Fruit fly (Drosophila melanogaster) whole organism, embryonic: ENCODE data around the gene CG6790.

ENCODE experiments used
- Aef1 ChIP-seq: fragments of 200-800 bp; sonication (Bioruptor generic); IDR thresholded peaks from 3 replicates; pipeline ENCODE4 v1.3.6; 2022; ENCODE audit warnings: missing biosample characterization, missing genetic modification characterization
- Blimp-1 ChIP-seq: fragments of 200-800 bp; sonication (Bioruptor generic); optimal IDR thresholded peaks from 3 replicates; lab custom pipeline; 2018; ENCODE audit warnings: missing biosample characterization, missing genetic modification characterization, mild to moderate bottlenecking, moderate library complexity, missing genetic modification reagents
- C15 ChIP-seq: fragments of 200-800 bp; sonication (Bioruptor generic); IDR thresholded peaks from 3 replicates; pipeline ENCODE4 v1.3.6; 2022; ENCODE audit warnings: missing biosample characterization, missing genetic modification characterization
- CG10543 ChIP-seq: fragments of 200-800 bp; sonication (Bioruptor generic); optimal IDR thresholded peaks from 3 replicates; lab custom pipeline; 2017; ENCODE audit warnings: missing biosample characterization, mild to moderate bottlenecking, missing genetic modification characterization, moderate library complexity
- CG10959 ChIP-seq: fragments of 200-800 bp; sonication (Bioruptor generic); IDR thresholded peaks from 2 replicates; pipeline ENCODE4 v1.3.6; 2022; ENCODE audit warnings: missing biosample characterization, missing genetic modification characterization
- CG11085 ChIP-seq: fragments of 200-800 bp; sonication (Bioruptor generic); IDR thresholded peaks from 2 replicates; pipeline ENCODE4 v1.3.6; 2022; ENCODE audit warnings: missing biosample characterization, missing genetic modification characterization
- CG12104 ChIP-seq: fragments of 200-800 bp; sonication (Bioruptor generic); optimal IDR thresholded peaks from 3 replicates; lab custom pipeline; 2016; ENCODE audit warnings: missing biosample characterization, missing genetic modification characterization
- CG17385 ChIP-seq: fragments of 200-800 bp; sonication (Bioruptor generic); optimal IDR thresholded peaks from 3 replicates; lab custom pipeline; 2018; ENCODE audit warnings: missing biosample characterization, mild to moderate bottlenecking, missing genetic modification characterization
- CG17612 ChIP-seq: fragments of 200-800 bp; sonication (Bioruptor generic); IDR thresholded peaks from 2 replicates; pipeline ENCODE4 v1.3.6; 2022; ENCODE audit warnings: missing biosample characterization, missing genetic modification characterization
- CG2129 ChIP-seq: fragments of 200-800 bp; sonication (Bioruptor generic); IDR thresholded peaks from 2 replicates; pipeline ENCODE4 v1.3.6; 2022; ENCODE audit warnings: missing biosample characterization, missing genetic modification characterization; ENCODE audit not compliant: partially characterized antibody
- CG32767 ChIP-seq: fragments of 200-800 bp; sonication (Bioruptor generic); IDR thresholded peaks from 2 replicates; pipeline ENCODE4 v1.3.6; 2022; ENCODE audit warnings: missing biosample characterization, missing genetic modification characterization
- CG33213 ChIP-seq: fragments of 200-800 bp; sonication (Bioruptor generic); optimal IDR thresholded peaks from 3 replicates; lab custom pipeline; 2016; ENCODE audit warnings: missing biosample characterization, missing genetic modification characterization
- CG33557 ChIP-seq: fragments of 200-800 bp; sonication (Bioruptor generic); optimal IDR thresholded peaks from 2 replicates; lab custom pipeline; 2019; ENCODE audit warnings: missing biosample characterization, mild to moderate bottlenecking, missing genetic modification characterization, moderate library complexity
- CG4282 ChIP-seq: fragments of 200-800 bp; sonication (Bioruptor generic); optimal IDR thresholded peaks from 2 replicates; lab custom pipeline; 2016; ENCODE audit warnings: missing biosample characterization, missing genetic modification characterization
- CG4707 ChIP-seq: fragments of 200-800 bp; sonication (Bioruptor generic); optimal IDR thresholded peaks from 2 replicates; lab custom pipeline; 2018; ENCODE audit warnings: missing biosample characterization, mild to moderate bottlenecking, missing genetic modification characterization, moderate library complexity
- CG4730 ChIP-seq: fragments of 200-800 bp; sonication (Bioruptor generic); IDR thresholded peaks from 2 replicates; pipeline ENCODE4 v1.3.6; 2022; ENCODE audit warnings: missing biosample characterization, missing genetic modification characterization
- CG5245 ChIP-seq: fragments of 200-800 bp; sonication (Bioruptor generic); optimal IDR thresholded peaks from 3 replicates; lab custom pipeline; 2016; ENCODE audit warnings: missing biosample characterization, missing genetic modification characterization
- Dfd ChIP-seq, 2 experiments: fragments of >200 bp; optimal IDR thresholded peaks; 2 replicates each; lab custom pipeline; 2017; ENCODE audit warnings: missing biosample characterization in 2 of 2, missing genetic modification characterization in 2 of 2
- Drgx ChIP-seq: fragments of 200-800 bp; sonication (Bioruptor generic); IDR thresholded peaks from 2 replicates; pipeline ENCODE4 v1.3.6; 2022; ENCODE audit warnings: missing biosample characterization, missing genetic modification characterization
- HLH4C ChIP-seq: fragments of 200-800 bp; sonication (Bioruptor generic); IDR thresholded peaks from 3 replicates; pipeline ENCODE4 v1.3.6; 2022; ENCODE audit warnings: missing biosample characterization, missing genetic modification characterization; ENCODE audit not compliant: partially characterized antibody
- HLHmδ ChIP-seq: fragments of 200-800 bp; sonication (Bioruptor generic); optimal IDR thresholded peaks from 2 replicates; lab custom pipeline; 2018; ENCODE audit warnings: missing biosample characterization, mild to moderate bottlenecking, missing genetic modification characterization, moderate library complexity
- Hey ChIP-seq: fragments of 200-800 bp; sonication (Bioruptor generic); optimal IDR thresholded peaks from 3 replicates; lab custom pipeline; 2018; ENCODE audit warnings: missing biosample characterization, mild to moderate bottlenecking, missing genetic modification characterization
- HmgD ChIP-seq: fragments of 200-800 bp; sonication (Bioruptor generic); optimal IDR thresholded peaks from 3 replicates; lab custom pipeline; 2016; ENCODE audit warnings: missing biosample characterization, missing genetic modification characterization
- Hr39 ChIP-seq: fragments of >200 bp; optimal IDR thresholded peaks from 2 replicates; lab custom pipeline; 2017
- Hr51 ChIP-seq, 2 experiments: fragments of 200-800 bp; sonication (Bioruptor generic); optimal IDR thresholded peaks; 2 replicates in 1 of 2; 3 replicates in 1 of 2; lab custom pipeline; 2016 to 2018; ENCODE audit warnings: missing biosample characterization in 2 of 2, missing genetic modification characterization in 2 of 2, mild to moderate bottlenecking in 1 of 2, moderate library complexity in 1 of 2
- Kr ChIP-seq: fragments of 200-800 bp; sonication (Bioruptor generic); optimal IDR thresholded peaks from 2 replicates; lab custom pipeline; 2017; ENCODE audit warnings: missing biosample characterization, mild to moderate bottlenecking, missing genetic modification characterization
- TFAM ChIP-seq: fragments of 200-800 bp; sonication (Bioruptor generic); optimal IDR thresholded peaks from 2 replicates; lab custom pipeline; 2017; ENCODE audit warnings: missing biosample characterization, missing genetic modification characterization, inconsistent platforms
- ab ChIP-seq: fragments of 200-800 bp; sonication (Bioruptor generic); optimal IDR thresholded peaks from 2 replicates; lab custom pipeline; 2016; ENCODE audit warnings: missing biosample characterization, missing genetic modification characterization
- ap ChIP-seq: fragments of 200-800 bp; sonication (Bioruptor generic); IDR thresholded peaks from 2 replicates; pipeline ENCODE4 v1.3.6; 2022; ENCODE audit warnings: missing biosample characterization, missing genetic modification characterization
- bbx ChIP-seq: fragments of 200-800 bp; sonication (Bioruptor generic); IDR thresholded peaks from 2 replicates; pipeline ENCODE4 v1.3.6; 2022; ENCODE audit warnings: missing biosample characterization, missing genetic modification characterization; ENCODE audit not compliant: partially characterized antibody
- cato ChIP-seq: fragments of 200-800 bp; sonication (Bioruptor generic); optimal IDR thresholded peaks from 2 replicates; lab custom pipeline; 2016; ENCODE audit warnings: missing biosample characterization, missing genetic modification characterization, borderline replicate concordance
- cg ChIP-seq: fragments of 200-800 bp; sonication (Bioruptor generic); optimal IDR thresholded peaks from 3 replicates; lab custom pipeline; 2019; ENCODE audit warnings: missing biosample characterization, mild to moderate bottlenecking, missing genetic modification characterization, moderate library complexity
- crp ChIP-seq, 2 experiments: fragments of 200-800 bp; sonication (Bioruptor generic); optimal IDR thresholded peaks; 2 replicates in 1 of 2; 3 replicates in 1 of 2; lab custom pipeline; 2017; ENCODE audit warnings: missing biosample characterization in 2 of 2, missing genetic modification characterization in 2 of 2, mild to moderate bottlenecking in 1 of 2, moderate library complexity in 1 of 2
- eve ChIP-seq, 2 experiments: fragments of >200 bp; optimal IDR thresholded peaks; 2 replicates each; lab custom pipeline; 2017; ENCODE audit warnings: missing biosample characterization in 2 of 2, missing genetic modification characterization in 2 of 2
- eyg ChIP-seq: fragments of 200-800 bp; sonication (Bioruptor generic); optimal IDR thresholded peaks from 3 replicates; lab custom pipeline; 2016; ENCODE audit warnings: missing biosample characterization, missing genetic modification characterization
- gem ChIP-seq: fragments of 200-800 bp; sonication (Bioruptor generic); optimal IDR thresholded peaks from 2 replicates; lab custom pipeline; 2019; ENCODE audit warnings: missing biosample characterization, mild to moderate bottlenecking, missing genetic modification characterization, moderate library complexity
- grau ChIP-seq: fragments of 200-800 bp; optimal IDR thresholded peaks from 3 replicates; lab custom pipeline; 2019; ENCODE audit warnings: missing biosample characterization, mild to moderate bottlenecking, missing genetic modification characterization, moderate library complexity
- ken ChIP-seq: fragments of 200-800 bp; sonication (Bioruptor generic); IDR thresholded peaks from 3 replicates; pipeline ENCODE4 v1.3.6; 2022; ENCODE audit warnings: missing biosample characterization, missing genetic modification characterization
- mirr ChIP-seq: fragments of 200-800 bp; sonication (Bioruptor generic); optimal IDR thresholded peaks from 3 replicates; lab custom pipeline; 2018; ENCODE audit warnings: missing biosample characterization, mild to moderate bottlenecking, missing genetic modification characterization
- psq ChIP-seq: fragments of 200-800 bp; sonication (Bioruptor generic); optimal IDR thresholded peaks from 2 replicates; lab custom pipeline; 2017; ENCODE audit warnings: missing biosample characterization, missing genetic modification characterization
- rib ChIP-seq: fragments of 200-800 bp; sonication (Bioruptor generic); IDR thresholded peaks from 2 replicates; pipeline ENCODE4 v1.3.6; 2022; ENCODE audit warnings: missing biosample characterization, missing genetic modification characterization
- run ChIP-seq: fragments of 200-800 bp; sonication (Bioruptor generic); optimal IDR thresholded peaks from 3 replicates; lab custom pipeline; 2018; ENCODE audit warnings: missing biosample characterization, mild to moderate bottlenecking, missing genetic modification characterization
- sr ChIP-seq: fragments of 200-800 bp; sonication (Bioruptor generic); IDR thresholded peaks from 3 replicates; pipeline ENCODE4 v1.3.6; 2022; ENCODE audit warnings: missing biosample characterization, missing genetic modification characterization
- unc-4 ChIP-seq: fragments of 200-800 bp; sonication (Bioruptor generic); IDR thresholded peaks from 2 replicates; pipeline ENCODE4 v1.3.6; 2022; ENCODE audit warnings: missing biosample characterization, missing genetic modification characterization; ENCODE audit not compliant: partially characterized antibody
- vnd ChIP-seq: fragments of 200-800 bp; sonication (Bioruptor generic); IDR thresholded peaks from 3 replicates; pipeline ENCODE4 v1.3.6; 2022; ENCODE audit warnings: missing biosample characterization, missing genetic modification characterization; ENCODE audit not compliant: partially characterized antibody
- vvl ChIP-seq: fragments of 200-800 bp; sonication (Bioruptor generic); IDR thresholded peaks from 2 replicates; pipeline ENCODE4 v1.3.6; 2022; ENCODE audit warnings: missing biosample characterization, missing genetic modification characterization
- zen2 ChIP-seq: fragments of 200-800 bp; sonication (Bioruptor generic); IDR thresholded peaks from 3 replicates; pipeline ENCODE4 v1.3.6; 2022; ENCODE audit warnings: missing biosample characterization, missing genetic modification characterization; ENCODE audit not compliant: partially characterized antibody
- zf30C ChIP-seq: fragments of 200-800 bp; sonication (Bioruptor generic); optimal IDR thresholded peaks from 3 replicates; lab custom pipeline; 2018; ENCODE audit warnings: missing biosample characterization, mild to moderate bottlenecking, missing genetic modification characterization
- zfh1 ChIP-seq: fragments of 200-800 bp; sonication (Bioruptor generic); IDR thresholded peaks from 3 replicates; pipeline ENCODE4 v1.3.6; 2022; ENCODE audit warnings: missing biosample characterization, missing genetic modification characterization

CG6790 gene

dm6 chr3R:11604654-11605436 lies 26.3 kb upstream of the CG6790 start (continued):
- TF ChIP-seq HmgD (GFP tag; lab: Kevin White, UChicago) = no peak
- no peak for TF ChIP-seq cato (GFP tag; lab: Kevin White, UChicago)
- no peak for TF ChIP-seq CG17612 (GFP tag; lab: Robert Waterston, UW)
- TF ChIP-seq vnd (GFP tag; lab: Robert Waterston, UW) = no peak
- no peak for TF ChIP-seq CG4707 (GFP tag; lab: Kevin White, UChicago)
- TF ChIP-seq ab = no peak
- TF ChIP-seq CG4282 (GFP tag; lab: Kevin White, UChicago) = no peak
- TF ChIP-seq Dfd (GFP tag; optimal IDR thresholded peaks at IDR 0.05; lab: Kevin White, UChicago) = no peak
- TF ChIP-seq Hr51 (GFP tag; optimal IDR thresholded peaks at IDR 0.05; lab: Kevin White, UChicago) = no peak
- no peak for TF ChIP-seq CG11085 (GFP tag; lab: Robert Waterston, UW)
- TF ChIP-seq zen2 (GFP tag; lab: Robert Waterston, UW) = peak; percentile 90; the same call in 2 of the 3 replicates
- TF ChIP-seq CG12104 (GFP tag; lab: Kevin White, UChicago) = no peak
- TF ChIP-seq HLH4C = no peak
- no peak for TF ChIP-seq eyg
- TF ChIP-seq CG5245 (GFP tag; lab: Kevin White, UChicago) = no peak
- no peak for TF ChIP-seq gem (tag; lab: Kevin White, UChicago)
- no peak for TF ChIP-seq CG10959 (GFP tag; lab: Robert Waterston, UW)
- no peak for TF ChIP-seq TFAM
- peak; percentile 59; the same call in 1 of the 2 replicates for TF ChIP-seq Drgx (GFP tag; lab: Robert Waterston, UW)
- peak; percentile 62 for TF ChIP-seq CG17385 (GFP tag; lab: Kevin White, UChicago)
- no peak for TF ChIP-seq Hr39
- TF ChIP-seq zfh1 = no peak
- no peak for TF ChIP-seq ap (GFP tag; lab: Robert Waterston, UW)
- TF ChIP-seq bbx = no peak; the same call in 1 of the 2 replicates
- no peak for TF ChIP-seq C15 (GFP tag; lab: Robert Waterston, UW)
- no peak for TF ChIP-seq Kr (GFP tag; lab: Kevin White, UChicago)
- no peak for TF ChIP-seq CG33557
- no peak for TF ChIP-seq CG2129
- TF ChIP-seq mirr (GFP tag; lab: Kevin White, UChicago) = no peak
- TF ChIP-seq run (tag; lab: Kevin White, UChicago) = no peak
- TF ChIP-seq CG10543 (GFP tag; lab: Kevin White, UChicago) = no peak
- no peak for TF ChIP-seq ken (GFP tag; lab: Robert Waterston, UW)
- peak in 1 of 2 experiments; percentile 52 for TF ChIP-seq eve (GFP tag; optimal IDR thresholded peaks at IDR 0.05; lab: Kevin White, UChicago)
- no peak for TF ChIP-seq CG4730 (GFP tag; lab: Robert Waterston, UW)
- no peak for TF ChIP-seq rib (GFP tag; lab: Robert Waterston, UW)
- peak; percentile 60; the same call in 1 of the 2 replicates for TF ChIP-seq vvl (GFP tag; lab: Robert Waterston, UW)
- no peak for TF ChIP-seq CG32767 (GFP tag; lab: Robert Waterston, UW)
- peak; percentile 37 for TF ChIP-seq HLHmδ (GFP tag; lab: Kevin White, UChicago)
- no peak for TF ChIP-seq sr (GFP tag; lab: Robert Waterston, UW)
- TF ChIP-seq cg (GFP tag; lab: Kevin White, UChicago) = no peak
- TF ChIP-seq grau = no peak
- TF ChIP-seq Aef1 (GFP tag; lab: Robert Waterston, UW) = peak; percentile 33; the same call in 1 of the 3 replicates
- no peak for TF ChIP-seq Hey (tag; lab: Kevin White, UChicago)
- TF ChIP-seq unc-4 (GFP tag; lab: Robert Waterston, UW) = peak; percentile 59
- TF ChIP-seq zf30C = no peak
- TF ChIP-seq crp (GFP tag; optimal IDR thresholded peaks at IDR 0.05; lab: Kevin White, UChicago) = peak in 1 of 2 experiments; percentile 53
- no peak for TF ChIP-seq CG33213 (GFP tag; lab: Kevin White, UChicago)
- TF ChIP-seq Blimp-1 (GFP tag; lab: Kevin White, UChicago) = peak; percentile 29
- TF ChIP-seq psq (GFP tag; lab: Kevin White, UChicago) = no peak
